Fruit fly (Drosophila melanogaster) whole organism, embryonic: Measurements from ENCODE around the gene CG15356.

Experiments used
- CG10462 ChIP-seq: fragments of 200-800 bp; sonication (Bioruptor generic); optimal IDR thresholded peaks from 2 replicates; lab custom pipeline; 2016; ENCODE audit warnings: missing biosample characterization, missing genetic modification characterization
- CG11093 ChIP-seq: fragments of 200-800 bp; sonication (Bioruptor generic); IDR thresholded peaks from 3 replicates; pipeline ENCODE4 v1.3.6; 2022; ENCODE audit warnings: missing biosample characterization, missing genetic modification characterization
- CG12299 ChIP-seq: fragments of 200-800 bp; sonication (Bioruptor generic); optimal IDR thresholded peaks from 2 replicates; lab custom pipeline; 2018; ENCODE audit warnings: missing biosample characterization, mild to moderate bottlenecking, missing genetic modification characterization
- CG13775 ChIP-seq: fragments of 200-800 bp; sonication (Bioruptor generic); optimal IDR thresholded peaks from 3 replicates; lab custom pipeline; 2017; ENCODE audit warnings: missing biosample characterization, mild to moderate bottlenecking, missing genetic modification characterization
- CG15601 ChIP-seq: fragments of 200-800 bp; sonication (Bioruptor generic); optimal IDR thresholded peaks from 3 replicates; lab custom pipeline; 2019; ENCODE audit warnings: missing biosample characterization, mild to moderate bottlenecking, missing genetic modification characterization, moderate library complexity
- CG1603 ChIP-seq: fragments of 200-800 bp; sonication (Bioruptor generic); optimal IDR thresholded peaks from 2 replicates; lab custom pipeline; 2019; ENCODE audit warnings: missing biosample characterization, mild to moderate bottlenecking, missing genetic modification characterization, moderate library complexity
- CG17328 ChIP-seq: fragments of 200-800 bp; sonication (Bioruptor generic); IDR thresholded peaks from 2 replicates; pipeline ENCODE4 v1.3.6; 2022; ENCODE audit warnings: missing biosample characterization, missing genetic modification characterization
- CG18619 ChIP-seq: fragments of 200-800 bp; sonication (Bioruptor generic); optimal IDR thresholded peaks from 3 replicates; lab custom pipeline; 2017; ENCODE audit warnings: missing biosample characterization, mild to moderate bottlenecking, missing genetic modification characterization
- CG42726 ChIP-seq: fragments of 200-800 bp; sonication (Bioruptor generic); IDR thresholded peaks from 2 replicates; pipeline ENCODE4 v1.3.6; 2022; ENCODE audit warnings: missing biosample characterization, missing genetic modification characterization; ENCODE audit not compliant: partially characterized antibody
- CG4617 ChIP-seq: fragments of 200-800 bp; sonication (Bioruptor generic); optimal IDR thresholded peaks from 3 replicates; lab custom pipeline; 2016; ENCODE audit warnings: missing biosample characterization, missing genetic modification characterization, borderline replicate concordance
- CG6854 ChIP-seq: fragments of 200-800 bp; sonication (Bioruptor generic); optimal IDR thresholded peaks from 3 replicates; lab custom pipeline; 2017; ENCODE audit warnings: missing biosample characterization, mild to moderate bottlenecking, missing genetic modification characterization
- CG7556 ChIP-seq: fragments of 200-800 bp; sonication (Bioruptor generic); optimal IDR thresholded peaks from 2 replicates; lab custom pipeline; 2017; ENCODE audit warnings: missing biosample characterization, mild to moderate bottlenecking, missing genetic modification characterization
- CG7786 ChIP-seq: fragments of 200-800 bp; sonication (Bioruptor generic); optimal IDR thresholded peaks from 2 replicates; lab custom pipeline; 2016; ENCODE audit warnings: missing biosample characterization, missing genetic modification characterization
- CG8924 ChIP-seq: fragments of 200-800 bp; optimal IDR thresholded peaks from 3 replicates; lab custom pipeline; 2019; ENCODE audit warnings: missing biosample characterization, mild to moderate bottlenecking, missing genetic modification characterization, moderate library complexity
- CHES-1-like ChIP-seq: fragments of 200-800 bp; sonication (Bioruptor generic); optimal IDR thresholded peaks from 2 replicates; lab custom pipeline; 2016; ENCODE audit warnings: missing biosample characterization, missing genetic modification characterization
- D19A ChIP-seq: fragments of 200-800 bp; optimal IDR thresholded peaks from 3 replicates; lab custom pipeline; 2019; ENCODE audit warnings: missing biosample characterization, mild to moderate bottlenecking, missing genetic modification characterization, moderate library complexity
- Dad ChIP-seq: fragments of 200-800 bp; sonication (Bioruptor generic); optimal IDR thresholded peaks from 3 replicates; lab custom pipeline; 2016; ENCODE audit warnings: missing biosample characterization, missing genetic modification characterization
- Deaf1 ChIP-seq: fragments of 200-800 bp; optimal IDR thresholded peaks from 3 replicates; lab custom pipeline; 2019; ENCODE audit warnings: missing biosample characterization, mild to moderate bottlenecking, missing genetic modification characterization, moderate library complexity
- E2f1 ChIP-seq: fragments of 200-800 bp; sonication (Bioruptor generic); IDR thresholded peaks from 2 replicates; pipeline ENCODE4 v1.3.6; 2022; ENCODE audit warnings: missing biosample characterization, missing genetic modification characterization
- ERR ChIP-seq: fragments of 200-800 bp; sonication (Bioruptor generic); optimal IDR thresholded peaks from 2 replicates; lab custom pipeline; 2016; ENCODE audit warnings: missing biosample characterization, missing genetic modification characterization
- HLHmδ ChIP-seq: fragments of 200-800 bp; sonication (Bioruptor generic); optimal IDR thresholded peaks from 2 replicates; lab custom pipeline; 2018; ENCODE audit warnings: missing biosample characterization, mild to moderate bottlenecking, missing genetic modification characterization, moderate library complexity
- Hmr ChIP-seq: fragments of 200-800 bp; sonication (Bioruptor generic); optimal IDR thresholded peaks from 3 replicates; lab custom pipeline; 2017; ENCODE audit warnings: mild to moderate bottlenecking, missing biosample characterization, missing genetic modification reagents, missing genetic modification characterization
- Hsf ChIP-seq: fragments of 200-800 bp; sonication (Bioruptor generic); optimal IDR thresholded peaks from 3 replicates; lab custom pipeline; 2016; ENCODE audit warnings: missing biosample characterization, missing genetic modification characterization
- Lhr ChIP-seq: fragments of 200-800 bp; sonication (Bioruptor generic); optimal IDR thresholded peaks from 3 replicates; lab custom pipeline; 2017; ENCODE audit warnings: mild to moderate bottlenecking, missing biosample characterization, missing genetic modification reagents, missing genetic modification characterization
- NFAT ChIP-seq: fragments of 200-800 bp; sonication (Bioruptor generic); IDR thresholded peaks from 2 replicates; pipeline ENCODE4 v1.3.6; 2022; ENCODE audit warnings: missing biosample characterization, missing genetic modification characterization
- Poxn ChIP-seq: fragments of 200-800 bp; sonication (Bioruptor generic); IDR thresholded peaks from 2 replicates; pipeline ENCODE4 v1.3.6; 2022; ENCODE audit warnings: missing biosample characterization, missing genetic modification characterization
- Spps ChIP-seq: fragments of 200-800 bp; sonication (Bioruptor generic); optimal IDR thresholded peaks from 2 replicates; lab custom pipeline; 2018; ENCODE audit warnings: missing biosample characterization, mild to moderate bottlenecking, missing genetic modification characterization
- Sry-δ ChIP-seq: fragments of 200-800 bp; sonication (Bioruptor generic); optimal IDR thresholded peaks from 2 replicates; lab custom pipeline; 2016; ENCODE audit warnings: missing biosample characterization, missing genetic modification characterization
- Ssrp ChIP-seq: fragments of 200-800 bp; sonication (Bioruptor generic); optimal IDR thresholded peaks from 2 replicates; lab custom pipeline; 2018; ENCODE audit warnings: missing biosample characterization, mild to moderate bottlenecking, missing genetic modification characterization, moderate library complexity
- Taf1 ChIP-seq: fragments of 200-800 bp; sonication (Bioruptor generic); IDR thresholded peaks from 2 replicates; pipeline ENCODE4 v1.3.6; 2022; ENCODE audit warnings: missing biosample characterization, missing genetic modification characterization
- ap ChIP-seq: fragments of 200-800 bp; sonication (Bioruptor generic); IDR thresholded peaks from 2 replicates; pipeline ENCODE4 v1.3.6; 2022; ENCODE audit warnings: missing biosample characterization, missing genetic modification characterization
- az2 ChIP-seq: fragments of 200-800 bp; sonication (Bioruptor generic); optimal IDR thresholded peaks from 3 replicates; lab custom pipeline; 2016; ENCODE audit warnings: missing biosample characterization, missing genetic modification characterization
- bab2 ChIP-seq: fragments of 200-800 bp; sonication (Bioruptor generic); optimal IDR thresholded peaks from 2 replicates; lab custom pipeline; 2016; ENCODE audit warnings: missing biosample characterization, missing genetic modification characterization
- bbx ChIP-seq: fragments of 200-800 bp; sonication (Bioruptor generic); IDR thresholded peaks from 2 replicates; pipeline ENCODE4 v1.3.6; 2022; ENCODE audit warnings: missing biosample characterization, missing genetic modification characterization; ENCODE audit not compliant: partially characterized antibody
- chif ChIP-seq, 2 experiments: fragments of 200-800 bp; sonication (Bioruptor generic); optimal IDR thresholded peaks; 3 replicates each; lab custom pipeline; 2016; ENCODE audit warnings: missing biosample characterization in 2 of 2, missing genetic modification characterization in 2 of 2
- crc ChIP-seq: fragments of 200-800 bp; sonication (Bioruptor generic); optimal IDR thresholded peaks from 2 replicates; lab custom pipeline; 2016; ENCODE audit warnings: missing biosample characterization, missing genetic modification characterization
- dimm ChIP-seq: fragments of 200-800 bp; sonication (Bioruptor generic); IDR thresholded peaks from 2 replicates; pipeline ENCODE4 v1.3.6; 2022; ENCODE audit warnings: missing biosample characterization, missing genetic modification characterization
- fd102C ChIP-seq: fragments of 200-800 bp; sonication (Bioruptor generic); optimal IDR thresholded peaks from 2 replicates; lab custom pipeline; 2018; ENCODE audit warnings: missing biosample characterization, mild to moderate bottlenecking, missing genetic modification characterization, moderate library complexity
- fd96Cb ChIP-seq: fragments of 200-800 bp; sonication (Bioruptor generic); optimal IDR thresholded peaks from 2 replicates; lab custom pipeline; 2018; ENCODE audit warnings: missing biosample characterization, mild to moderate bottlenecking, missing genetic modification characterization, moderate library complexity
- knrl ChIP-seq: fragments of 200-800 bp; sonication (Bioruptor generic); IDR thresholded peaks from 3 replicates; pipeline ENCODE4 v1.3.6; 2022; ENCODE audit warnings: missing biosample characterization, missing genetic modification characterization; ENCODE audit not compliant: partially characterized antibody
- lab ChIP-seq: fragments of 200-800 bp; sonication (Bioruptor generic); optimal IDR thresholded peaks from 3 replicates; lab custom pipeline; 2017; ENCODE audit warnings: missing biosample characterization, missing genetic modification characterization, mild to moderate bottlenecking, moderate library complexity, missing genetic modification reagents
- oc ChIP-seq: fragments of 200-800 bp; sonication (Bioruptor generic); optimal IDR thresholded peaks from 2 replicates; lab custom pipeline; 2018; ENCODE audit warnings: missing biosample characterization, mild to moderate bottlenecking, missing genetic modification characterization, moderate library complexity
- onecut ChIP-seq: fragments of 200-800 bp; sonication (Bioruptor generic); IDR thresholded peaks from 2 replicates; pipeline ENCODE4 v1.3.6; 2022; ENCODE audit warnings: missing biosample characterization, missing genetic modification characterization
- pho ChIP-seq: fragments of 200-800 bp; sonication (Bioruptor generic); optimal IDR thresholded peaks from 2 replicates; lab custom pipeline; 2016; ENCODE audit warnings: missing biosample characterization, missing genetic modification characterization
- scrt ChIP-seq: fragments of 200-800 bp; sonication (Bioruptor generic); optimal IDR thresholded peaks from 2 replicates; lab custom pipeline; 2018; ENCODE audit warnings: missing biosample characterization, mild to moderate bottlenecking, missing genetic modification characterization, moderate library complexity
- ssp ChIP-seq: fragments of 200-800 bp; sonication (Bioruptor generic); IDR thresholded peaks from 2 replicates; pipeline ENCODE4 v1.3.6; 2022; ENCODE audit warnings: missing biosample characterization, missing genetic modification characterization
- toy ChIP-seq: fragments of 200-800 bp; sonication (Bioruptor generic); IDR thresholded peaks from 2 replicates; pipeline ENCODE4 v1.3.6; 2022; ENCODE audit warnings: missing biosample characterization, missing genetic modification characterization

The CG15356 gene

DNA sequence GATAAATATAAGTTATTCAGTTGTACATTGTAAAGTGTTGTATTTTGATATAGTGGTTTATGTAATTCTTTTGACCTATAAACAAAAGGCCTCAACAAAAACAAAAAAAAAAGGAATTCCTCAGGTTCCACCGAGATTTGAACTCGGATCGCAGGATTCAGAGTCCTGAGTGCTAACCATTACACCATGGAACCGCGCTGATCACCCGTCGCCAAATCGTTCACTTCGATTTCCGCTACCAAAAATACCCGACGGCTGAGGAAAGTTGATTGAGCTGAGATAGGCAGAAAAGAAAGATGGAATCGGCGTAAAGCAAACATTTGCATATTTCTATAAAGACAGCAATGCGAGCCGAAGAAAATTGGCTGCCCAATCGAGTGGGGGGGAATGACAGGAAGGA is 32.5 kb upstream of the CG15356 start (continued):
- no peak for TF ChIP-seq pho (GFP tag; lab: Kevin White, UChicago)
- TF ChIP-seq crc (GFP tag; lab: Kevin White, UChicago) = no peak
- peak; percentile 58 for TF ChIP-seq CG42726 (GFP tag; lab: Robert Waterston, UW)
- TF ChIP-seq HLHmδ (GFP tag; lab: Kevin White, UChicago) = no peak
- no peak for TF ChIP-seq Poxn (GFP tag; lab: Robert Waterston, UW)
- TF ChIP-seq, all 482 proteins: peak for 21

dm6 chr2L:2011430-2011829 is 30.9 kb upstream of the CG15356 start:
- TF ChIP-seq Sry-δ (GFP tag; lab: Kevin White, UChicago) (no peak), D19A (no peak), CHES-1-like (no peak), ERR (no peak), toy (GFP tag; lab: Robert Waterston, UW) (no peak), Lhr (no peak), bab2 (GFP tag; lab: Kevin White, UChicago) (no peak), CG6854 (GFP tag; lab: Kevin White, UChicago) (no peak), fd96Cb (tag; lab: Kevin White, UChicago) (no peak), Hmr (GFP tag; lab: Kevin White, UChicago) (no peak), Deaf1 (tag; lab: Kevin White, UChicago) (peak; percentile 94), knrl (GFP tag; lab: Robert Waterston, UW) (no peak), Dad (GFP tag; lab: Kevin White, UChicago) (no peak), CG18619 (GFP tag; lab: Kevin White, UChicago) (no peak), ssp (no peak), Ssrp (no peak), bbx (GFP tag; lab: Robert Waterston, UW) (no peak), oc (tag; lab: Kevin White, UChicago) (no peak), NFAT (GFP tag; lab: Robert Waterston, UW) (0 out of 2 replicates have a peak, but pooled peaks have one; percentile 14), Hsf (GFP tag; lab: Kevin White, UChicago) (no peak), scrt (peak; percentile 62), lab (GFP tag; lab: Kevin White, UChicago) (no peak), CG10462 (GFP tag; lab: Kevin White, UChicago) (no peak), CG13775 (GFP tag; lab: Kevin White, UChicago) (no peak), Spps (tag; lab: Kevin White, UChicago) (no peak), E2f1 (GFP tag; lab: Robert Waterston, UW) (no peak), ap (GFP tag; lab: Robert Waterston, UW) (no peak), CG7556 (GFP tag; lab: Kevin White, UChicago) (no peak), CG8924 (tag; lab: Kevin White, UChicago) (no peak), CG7786 (GFP tag; lab: Kevin White, UChicago) (no peak), CG12299 (tag; lab: Kevin White, UChicago) (no peak), onecut (GFP tag; lab: Robert Waterston, UW) (peak; percentile 18; the same call in 1 of the 2 replicates), CG15601 (tag; lab: Kevin White, UChicago) (no peak), CG11093 (GFP tag; lab: Robert Waterston, UW) (no peak), fd102C (GFP tag; lab: Kevin White, UChicago) (no peak), CG1603 (tag; lab: Kevin White, UChicago) (no peak), dimm (GFP tag; lab: Robert Waterston, UW) (no peak), az2 (GFP tag; lab: Kevin White, UChicago) (no peak), Taf1 (no peak), CG17328 (GFP tag; lab: Robert Waterston, UW) (0 out of 2 replicates have a peak, but pooled peaks have one; percentile 11), chif (GFP tag; optimal IDR thresholded peaks at IDR 0.05; lab: Kevin White, UChicago) (no peak), CG4617 (no peak)
